Fruit fly (Drosophila melanogaster): ENCODE results near the gene CG42359.

CG42359 gene

dm6 chr3R:19181214-19181613, 19.1 kb upstream of the CG42359 start (continued):
- TF ChIP-seq Rx (GFP tag; IDR thresholded peaks at IDR 0.05) (no peak), Atf3 (GFP tag; optimal IDR thresholded peaks at IDR 0.05) (no peak), knrl (GFP tag; IDR thresholded peaks at IDR 0.05; ENCODE audit: partially characterized antibody) (no peak), fd64A (GFP tag; optimal IDR thresholded peaks at IDR 0.05) (no peak), kni (GFP tag; optimal IDR thresholded peaks at IDR 0.05) (no peak), shn (GFP tag; optimal IDR thresholded peaks at IDR 0.05) (no peak), HLH4C (GFP tag; IDR thresholded peaks at IDR 0.05; ENCODE audit: partially characterized antibody) (no peak), seq (GFP tag; IDR thresholded peaks at IDR 0.05) (no peak), stc (GFP tag; IDR thresholded peaks at IDR 0.05) (no peak), Bteb2 (GFP tag; optimal IDR thresholded peaks at IDR 0.05) (no peak), Oli (tag; optimal IDR thresholded peaks at IDR 0.05) (peak; percentile 20), z (GFP tag; IDR thresholded peaks at IDR 0.05) (no peak), CG15073 (GFP tag; optimal IDR thresholded peaks at IDR 0.05) (no peak), ash1 (GFP tag; optimal IDR thresholded peaks at IDR 0.05) (no peak), klu (GFP tag; IDR thresholded peaks at IDR 0.05) (no peak), CG10543 (GFP tag; optimal IDR thresholded peaks at IDR 0.05) (no peak), CG18619 (GFP tag; optimal IDR thresholded peaks at IDR 0.05) (no peak), CG13287 (GFP tag; IDR thresholded peaks at IDR 0.05; ENCODE audit: partially characterized antibody) (no peak), CG4282 (GFP tag; optimal IDR thresholded peaks at IDR 0.05) (no peak), CG6854 (GFP tag; optimal IDR thresholded peaks at IDR 0.05) (no peak), Spps (tag; optimal IDR thresholded peaks at IDR 0.05) (no peak), Xbp1 (GFP tag; optimal IDR thresholded peaks at IDR 0.05) (peak; percentile 10), CG2129 (GFP tag; IDR thresholded peaks at IDR 0.05; ENCODE audit: partially characterized antibody) (no peak), trem (tag; optimal IDR thresholded peaks at IDR 0.05) (no peak), jing (GFP tag; optimal IDR thresholded peaks at IDR 0.05) (no peak), gsb-n (tag; optimal IDR thresholded peaks at IDR 0.05) (no peak), kah (GFP tag; optimal IDR thresholded peaks at IDR 0.05) (no peak), Atf-2 (GFP tag; optimal IDR thresholded peaks at IDR 0.05) (no peak), CG11696 (GFP tag; IDR thresholded peaks at IDR 0.05) (no peak), ewg (GFP tag; optimal IDR thresholded peaks at IDR 0.05) (no peak), wdn (GFP tag; IDR thresholded peaks at IDR 0.05) (no peak), ERR (GFP tag; optimal IDR thresholded peaks at IDR 0.05) (no peak), en (GFP tag; optimal IDR thresholded peaks at IDR 0.05) (no peak), CG17802 (tag; optimal IDR thresholded peaks at IDR 0.05) (no peak), phol (tag; optimal IDR thresholded peaks at IDR 0.05) (peak; percentile 27), CG7271 (tag; optimal IDR thresholded peaks at IDR 0.05) (no peak), croc (GFP tag; conservative IDR thresholded peaks at IDR 0.05) (no peak), CG14860 (GFP tag; IDR thresholded peaks at IDR 0.05; ENCODE audit: partially characterized antibody) (no peak), CG15479 (GFP tag; optimal IDR thresholded peaks at IDR 0.05) (no peak), sr (GFP tag; IDR thresholded peaks at IDR 0.05) (no peak), Dbx (GFP tag; IDR thresholded peaks at IDR 0.05) (no peak), CG7987 (GFP tag; optimal IDR thresholded peaks at IDR 0.05) (no peak), Neu2 (GFP tag; optimal IDR thresholded peaks at IDR 0.05; ENCODE audit: borderline replicate concordance) (no peak), Blimp-1 (GFP tag; optimal IDR thresholded peaks at IDR 0.05) (no peak), CHES-1-like (GFP tag; optimal IDR thresholded peaks at IDR 0.05) (no peak), Aef1 (GFP tag; IDR thresholded peaks at IDR 0.05) (no peak), Nf-YC (tag; optimal IDR thresholded peaks at IDR 0.05) (no peak), H15 (GFP tag; IDR thresholded peaks at IDR 0.05) (no peak), CG9437 (GFP tag; optimal IDR thresholded peaks at IDR 0.05) (no peak), ara (GFP tag; IDR thresholded peaks at IDR 0.05) (no peak), CG12942 (GFP tag; optimal IDR thresholded peaks at IDR 0.05) (no peak), CG15601 (tag; optimal IDR thresholded peaks at IDR 0.05) (no peak)
